Worm (Caenorhabditis elegans) whole organism, midembryonic: ENCODE measurements around the gene nhr-52.

Experiments used
- T22C8.4 ChIP-seq: fragments of 200-800 bp; sonication (Bioruptor generic); IDR thresholded peaks from 2 replicates; pipeline ENCODE4 v1.3.6; 2022; ENCODE audit warnings: missing genetic modification characterization, missing compliant biosample characterization
- flt-1 ChIP-seq: fragments of 200-800 bp; sonication (Bioruptor generic); IDR thresholded peaks from 2 replicates; pipeline ENCODE4 v1.3.6; 2022; ENCODE audit warnings: missing genetic modification characterization, missing compliant biosample characterization
- klf-2 ChIP-seq: fragments of 200-800 bp; sonication (Bioruptor generic); conservative IDR thresholded peaks from 2 replicates; pipeline ENCODE4 v1.3.6; 2022; ENCODE audit warnings: missing genetic modification reagents, missing genetic modification characterization, missing compliant biosample characterization
- med-1 ChIP-seq: sonication (generic microtip); optimal IDR thresholded peaks from 2 replicates; lab custom pipeline; 2017; ENCODE audit warnings: missing genetic modification characterization, mild to moderate bottlenecking, missing compliant biosample characterization, antibody characterized with exemption, missing genetic modification reagents; ENCODE audit not compliant: insufficient read depth
- ztf-29 ChIP-seq: fragments of 200-800 bp; sonication (Bioruptor generic); IDR thresholded peaks from 2 replicates; pipeline ENCODE4 v1.3.6; 2022; ENCODE audit warnings: missing genetic modification reagents, missing genetic modification characterization, missing compliant biosample characterization

- no peak for TF ChIP-seq med-1
- TF ChIP-seq flt-1 (GFP tag; lab: Robert Waterston, UW) = no peak
- TF ChIP-seq T22C8.4 (GFP tag; lab: Robert Waterston, UW) = no peak
- TF ChIP-seq klf-2 (GFP tag; lab: Robert Waterston, UW) = no peak
- TF ChIP-seq ztf-29 (GFP tag; lab: Robert Waterston, UW) = no peak
Measured at ce11 chrV:15650167-15650566, 27.2 kb upstream of the nhr-52 start, which contains the start of gene sru-42.
